Fruit fly (Drosophila melanogaster) Kc167 (cell line): ENCODE measurements around the gene Shawl.

ENCODE experiments used
- Myc ChIP-seq: fragments of >200 bp; optimal IDR thresholded peaks from 2 replicates; lab custom pipeline; 2017; ENCODE audit warnings: missing external identifiers
- insv ChIP-seq: fragments of >200 bp; optimal IDR thresholded peaks from 3 replicates; lab custom pipeline; 2018; ENCODE audit warnings: missing external identifiers
- psq ChIP-seq: fragments of >200 bp; optimal IDR thresholded peaks from 2 replicates; lab custom pipeline; 2017; ENCODE audit warnings: missing external identifiers

DNA sequence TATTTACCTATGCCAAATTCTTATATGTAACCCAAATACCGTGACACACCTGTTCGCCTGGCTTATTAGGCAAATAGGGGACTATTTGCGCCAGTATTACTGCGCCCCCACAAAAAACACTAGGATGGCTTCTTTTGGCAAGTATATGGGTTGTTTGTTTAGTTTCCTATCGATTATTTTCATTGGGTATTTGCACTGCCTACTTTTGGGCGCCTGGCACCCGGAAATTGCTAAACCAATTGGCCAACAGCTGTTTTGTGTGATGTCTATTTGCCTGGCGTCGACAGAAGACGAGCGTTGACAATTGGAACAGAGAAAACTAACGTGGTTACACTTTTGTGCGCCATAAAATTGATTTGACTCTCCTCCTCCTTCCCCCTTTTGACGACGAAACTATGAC is 38.0 kb upstream of the Shawl start:
- TF ChIP-seq psq (lab: Kevin White, UChicago): no peak
- TF ChIP-seq Myc (lab: Kevin White, UChicago): no peak
- no peak for TF ChIP-seq insv (lab: Kevin White, UChicago)
